Worm (Caenorhabditis elegans) whole organism, young adult: ENCODE measurements around the gene acs-4.

ENCODE experiments used
- B0035.1 ChIP-seq: sonication (generic microtip); optimal IDR thresholded peaks from 2 replicates; lab custom pipeline; 2016; ENCODE audit warnings: missing genetic modification characterization, mild to moderate bottlenecking, missing compliant biosample characterization, missing genotype, missing genetic modification reagents
- B0261.1 ChIP-seq: sonication (generic microtip); optimal IDR thresholded peaks from 2 replicates; lab custom pipeline; 2016; ENCODE audit warnings: mild to moderate bottlenecking, missing genetic modification characterization, moderate library complexity, missing compliant biosample characterization
- C06A6.2 ChIP-seq: fragments of 200-800 bp; sonication (Bioruptor generic); conservative IDR thresholded peaks from 2 replicates; pipeline ENCODE4 v1.3.6; 2022; ENCODE audit warnings: missing genetic modification characterization, missing compliant biosample characterization
- C17E4.6 ChIP-seq: fragments of 200-800 bp; sonication (Bioruptor generic); IDR thresholded peaks from 2 replicates; pipeline ENCODE4 v1.3.6; 2022; ENCODE audit warnings: missing genetic modification reagents, missing genetic modification characterization, missing compliant biosample characterization
- D2030.7 ChIP-seq: fragments of 200-800 bp; sonication (Bioruptor generic); IDR thresholded peaks from 2 replicates; pipeline ENCODE4 v1.3.6; 2022; ENCODE audit warnings: missing genetic modification reagents, missing genetic modification characterization, missing compliant biosample characterization
- F22D6.2 ChIP-seq: sonication (generic microtip); optimal IDR thresholded peaks from 2 replicates; lab custom pipeline; 2016; ENCODE audit warnings: mild to moderate bottlenecking, missing genetic modification characterization, missing compliant biosample characterization
- F23B12.7 ChIP-seq: sonication (generic microtip); optimal IDR thresholded peaks from 2 replicates; lab custom pipeline; 2017; ENCODE audit warnings: missing genetic modification characterization, mild to moderate bottlenecking, missing compliant biosample characterization, antibody characterized with exemption, moderate library complexity; ENCODE audit not compliant: insufficient read depth
- F57A8.1 ChIP-seq: fragments of 200-800 bp; sonication (Bioruptor generic); optimal IDR thresholded peaks from 2 replicates; lab custom pipeline; 2018; ENCODE audit warnings: mild to moderate bottlenecking, missing genetic modification characterization, moderate library complexity, missing compliant biosample characterization
- F57C9.4 ChIP-seq: sonication (generic microtip); optimal IDR thresholded peaks from 2 replicates; lab custom pipeline; 2017; ENCODE audit warnings: mild to moderate bottlenecking, missing genetic modification characterization, missing compliant biosample characterization
- K11D2.4 ChIP-seq: fragments of 200-800 bp; sonication (Bioruptor generic); IDR thresholded peaks from 2 replicates; pipeline ENCODE4 v1.3.6; 2022; ENCODE audit warnings: missing genetic modification reagents, missing genetic modification characterization, missing compliant biosample characterization
- K12H6.12 ChIP-seq: fragments of 200-800 bp; sonication (Bioruptor generic); optimal IDR thresholded peaks from 2 replicates; lab custom pipeline; 2018; ENCODE audit warnings: mild to moderate bottlenecking, missing genetic modification characterization, missing compliant biosample characterization
- T26A5.8 ChIP-seq: sonication (generic microtip); optimal IDR thresholded peaks from 2 replicates; lab custom pipeline; 2016; ENCODE audit warnings: missing genetic modification characterization, missing compliant biosample characterization
- Y53F4B.3 ChIP-seq: fragments of 200-800 bp; sonication (Bioruptor generic); IDR thresholded peaks from 2 replicates; pipeline ENCODE4 v1.3.6; 2022; ENCODE audit warnings: missing genetic modification reagents, missing genetic modification characterization, missing compliant biosample characterization
- Y53G8AR.9 ChIP-seq: fragments of 200-800 bp; sonication (Bioruptor generic); conservative IDR thresholded peaks from 2 replicates; pipeline ENCODE4 v1.3.6; 2022; ENCODE audit warnings: missing genetic modification reagents, missing genetic modification characterization, missing compliant biosample characterization
- Y67H2A.10 ChIP-seq: fragments of 200-800 bp; sonication (Bioruptor generic); conservative IDR thresholded peaks from 2 replicates; pipeline ENCODE4 v1.3.6; 2022; ENCODE audit warnings: missing genetic modification reagents, missing genetic modification characterization, missing compliant biosample characterization
- aptf-3 ChIP-seq: fragments of 200-800 bp; sonication (Bioruptor generic); IDR thresholded peaks from 2 replicates; pipeline ENCODE4 v1.3.6; 2022; ENCODE audit warnings: missing genetic modification characterization, missing compliant biosample characterization
- atf-7 ChIP-seq: sonication (generic microtip); optimal IDR thresholded peaks from 2 replicates; lab custom pipeline; 2017; ENCODE audit warnings: mild to moderate bottlenecking, missing genetic modification characterization, missing compliant biosample characterization
- bed-2 ChIP-seq: fragments of 200-800 bp; sonication (Bioruptor generic); IDR thresholded peaks from 2 replicates; pipeline ENCODE4 v1.3.6; 2022; ENCODE audit warnings: missing genetic modification reagents, missing genetic modification characterization, missing compliant biosample characterization
- ceh-100 ChIP-seq: fragments of 200-800 bp; sonication (Bioruptor generic); IDR thresholded peaks from 2 replicates; pipeline ENCODE4 v1.3.6; 2022; ENCODE audit warnings: missing genetic modification reagents, missing genetic modification characterization, missing compliant biosample characterization
- die-1 ChIP-seq: sonication (generic microtip); optimal IDR thresholded peaks from 2 replicates; lab custom pipeline; 2016; ENCODE audit warnings: missing genotype, mild to moderate bottlenecking, missing genetic modification characterization, missing compliant biosample characterization
- dox-1 ChIP-seq: fragments of 200-800 bp; sonication (Bioruptor generic); IDR thresholded peaks from 2 replicates; pipeline ENCODE4 v1.3.6; 2022; ENCODE audit warnings: missing genetic modification reagents, missing genetic modification characterization, missing compliant biosample characterization
- egl-44 ChIP-seq: fragments of 200-800 bp; sonication (Bioruptor generic); IDR thresholded peaks from 2 replicates; pipeline ENCODE4 v1.3.6; 2022; ENCODE audit warnings: missing genetic modification reagents, missing genetic modification characterization, missing compliant biosample characterization
- egrh-3 ChIP-seq: fragments of 200-800 bp; sonication (Bioruptor generic); IDR thresholded peaks from 2 replicates; pipeline ENCODE4 v1.3.6; 2022; ENCODE audit warnings: missing genetic modification reagents, missing genetic modification characterization, missing compliant biosample characterization
- ets-4 ChIP-seq: fragments of 200-800 bp; sonication (Bioruptor generic); optimal IDR thresholded peaks from 2 replicates; lab custom pipeline; 2018; ENCODE audit warnings: mild to moderate bottlenecking, missing genetic modification characterization, missing compliant biosample characterization
- gei-17 ChIP-seq: fragments of 200-800 bp; sonication (Bioruptor generic); optimal IDR thresholded peaks from 2 replicates; lab custom pipeline; 2018; ENCODE audit warnings: mild to moderate bottlenecking, missing genetic modification characterization, missing compliant biosample characterization
- hlh-12 ChIP-seq: sonication (generic microtip); optimal IDR thresholded peaks from 2 replicates; lab custom pipeline; 2016; ENCODE audit warnings: missing genetic modification characterization, missing compliant biosample characterization
- hsf-1 ChIP-seq: fragments of 200-800 bp; sonication (Bioruptor generic); IDR thresholded peaks from 2 replicates; pipeline ENCODE4 v1.3.6; 2022; ENCODE audit warnings: missing genetic modification reagents, missing genetic modification characterization, missing compliant biosample characterization
- lin-26 ChIP-seq: fragments of 200-800 bp; sonication (Bioruptor generic); IDR thresholded peaks from 2 replicates; pipeline ENCODE4 v1.3.6; 2022; ENCODE audit warnings: missing genetic modification reagents, missing genetic modification characterization, missing compliant biosample characterization
- lin-54 ChIP-seq: fragments of 200-800 bp; sonication (Bioruptor generic); optimal IDR thresholded peaks from 2 replicates; lab custom pipeline; 2018; ENCODE audit warnings: mild to moderate bottlenecking, missing genetic modification characterization, missing compliant biosample characterization
- madf-10 ChIP-seq: sonication (generic microtip); optimal IDR thresholded peaks from 2 replicates; lab custom pipeline; 2016; ENCODE audit warnings: mild to moderate bottlenecking, missing genetic modification characterization, missing compliant biosample characterization
- madf-3 ChIP-seq: fragments of 200-800 bp; sonication (Bioruptor generic); IDR thresholded peaks from 2 replicates; pipeline ENCODE4 v1.3.6; 2022; ENCODE audit warnings: missing genetic modification reagents, missing genetic modification characterization, missing compliant biosample characterization
- mcd-1 ChIP-seq: fragments of 200-800 bp; sonication (Bioruptor generic); IDR thresholded peaks from 2 replicates; pipeline ENCODE4 v1.3.6; 2022; ENCODE audit warnings: missing genetic modification reagents, missing genetic modification characterization, missing compliant biosample characterization
- nfya-2 ChIP-seq: fragments of 200-800 bp; sonication (Bioruptor generic); IDR thresholded peaks from 2 replicates; pipeline ENCODE4 v1.3.6; 2022; ENCODE audit warnings: missing genetic modification reagents, missing genetic modification characterization, missing compliant biosample characterization
- nhr-27 ChIP-seq: fragments of 200-800 bp; sonication (Bioruptor generic); optimal IDR thresholded peaks from 2 replicates; lab custom pipeline; 2018; ENCODE audit warnings: mild to moderate bottlenecking, missing genetic modification characterization, moderate library complexity, missing compliant biosample characterization
- nhr-80 ChIP-seq: sonication (generic microtip); optimal IDR thresholded peaks from 2 replicates; lab custom pipeline; 2016; ENCODE audit warnings: missing genetic modification characterization, missing compliant biosample characterization
- nhr-90 ChIP-seq: sonication (generic microtip); optimal IDR thresholded peaks from 2 replicates; lab custom pipeline; 2016; ENCODE audit warnings: missing genotype, mild to moderate bottlenecking, missing genetic modification characterization, missing compliant biosample characterization
- pbrm-1 ChIP-seq: fragments of 200-800 bp; sonication (Bioruptor generic); IDR thresholded peaks from 2 replicates; pipeline ENCODE4 v1.3.6; 2022; ENCODE audit warnings: missing genetic modification reagents, missing genetic modification characterization, missing compliant biosample characterization
- pha-4 ChIP-seq: fragments of 150-350 bp; sonication (generic microtip); optimal IDR thresholded peaks from 2 replicates; lab custom pipeline; 2014; ENCODE audit warnings: missing biosample characterization, missing genetic modification reagents, missing genetic modification characterization
- rcor-1 ChIP-seq: fragments of 200-800 bp; sonication (Bioruptor generic); IDR thresholded peaks from 2 replicates; pipeline ENCODE4 v1.3.6; 2022; ENCODE audit warnings: missing genetic modification reagents, missing genetic modification characterization, missing compliant biosample characterization
- rec-8 ChIP-seq, 2 experiments: sonication (generic microtip); optimal IDR thresholded peaks; 2 replicates each; lab custom pipeline; 2016; ENCODE audit warnings: mild to moderate bottlenecking in 2 of 2, missing genetic modification characterization in 2 of 2, missing genetic modification reagents in 2 of 2, missing genotype in 2 of 2, missing biosample characterization in 1 of 2, missing compliant biosample characterization in 1 of 2, moderate library complexity in 1 of 2
- rpc-1 ChIP-seq, 2 experiments: fragments of 150-350 bp in 1 of 2; sonication (generic microtip) in 1 of 2; optimal IDR thresholded peaks; 2 replicates each; lab custom pipeline; 2014 to 2018; ENCODE audit warnings: missing biosample characterization in 1 of 2, missing genetic modification characterization in 1 of 2, missing genetic modification reagents in 1 of 2, missing genotype in 1 of 2
- tbp1 ChIP-seq: fragments of 200-800 bp; sonication (Bioruptor generic); optimal IDR thresholded peaks from 2 replicates; lab custom pipeline; 2018; ENCODE audit warnings: mild to moderate bottlenecking, missing genetic modification characterization, missing compliant biosample characterization
- tbx-9 ChIP-seq: sonication (generic microtip); optimal IDR thresholded peaks from 2 replicates; lab custom pipeline; 2016; ENCODE audit warnings: borderline replicate concordance, missing genetic modification characterization, inconsistent platforms, missing compliant biosample characterization
- ztf-26 ChIP-seq: sonication (generic microtip); optimal IDR thresholded peaks from 2 replicates; lab custom pipeline; 2017; ENCODE audit warnings: missing genetic modification characterization, missing compliant biosample characterization
- ztf-28 ChIP-seq: fragments of 200-800 bp; sonication (Bioruptor generic); IDR thresholded peaks from 2 replicates; pipeline ENCODE4 v1.3.6; 2022; ENCODE audit warnings: missing genetic modification reagents, missing genetic modification characterization, missing compliant biosample characterization
- ztf-6 ChIP-seq: fragments of 200-800 bp; sonication (Bioruptor generic); IDR thresholded peaks from 2 replicates; pipeline ENCODE4 v1.3.6; 2022; ENCODE audit warnings: missing genetic modification reagents, missing genetic modification characterization, missing compliant biosample characterization

The acs-4 gene

DNA sequence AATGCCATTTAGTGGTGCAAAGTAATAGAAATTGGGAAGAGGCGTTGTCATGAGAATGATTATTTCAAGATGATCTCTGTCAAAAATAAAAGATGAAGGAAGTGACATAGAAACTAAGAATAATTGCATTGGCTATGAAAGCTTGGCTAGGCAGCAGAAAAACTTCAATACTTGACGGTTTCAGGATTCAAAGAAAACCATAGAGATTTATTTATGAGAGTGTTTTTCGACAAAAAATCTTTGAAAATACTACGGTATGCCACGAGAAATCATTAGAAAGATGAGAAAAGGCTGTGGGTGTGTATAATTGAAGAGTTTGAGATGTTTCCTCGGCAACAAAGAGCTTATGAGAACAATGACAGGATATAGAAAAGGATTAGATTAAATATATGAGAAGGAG lies 17.8 kb downstream of the acs-4 start, which contains the start of gene F37C12.14:
TSS of gene F37C12.14 (minus strand) at position 101 of the 400 bp plus-strand sequence.
- TF ChIP-seq C17E4.6 (GFP tag; lab: Robert Waterston, UW) (no peak), nhr-80 (no peak), F23B12.7 (no peak), egrh-3 (GFP tag; lab: Robert Waterston, UW) (no peak), Y67H2A.10 (GFP tag; lab: Robert Waterston, UW) (no peak), F57A8.1 (GFP tag; lab: Kevin White, UChicago) (no peak), B0035.1 (tag; lab: Kevin White, UChicago) (no peak), lin-54 (no peak), aptf-3 (GFP tag; lab: Robert Waterston, UW) (no peak), bed-2 (no peak), lin-26 (GFP tag; lab: Robert Waterston, UW) (no peak)
- TF ChIP-seq, all 124 proteins: peak for 0

ce11 chrIII:7188300-7189052 lies 20.8 kb downstream of the acs-4 start, which contains the start of the genes F37C12.21 and F37C12.10:
TSS of gene F37C12.21 (plus strand) at chrIII:7188357.
TSS of gene F37C12.10 (minus strand) at chrIII:7188384.
- no peak for TF ChIP-seq F57C9.4 (tag; lab: Kevin White, UChicago)
- TF ChIP-seq Y53G8AR.9 (GFP tag; lab: Robert Waterston, UW): no peak
- TF ChIP-seq hlh-12 (tag; lab: Kevin White, UChicago): no peak
- TF ChIP-seq F22D6.2 (tag; lab: Kevin White, UChicago): no peak
- no peak for TF ChIP-seq nhr-27 (tag; lab: Kevin White, UChicago)
- TF ChIP-seq egl-44 (GFP tag; lab: Robert Waterston, UW): no peak
- TF ChIP-seq gei-17 (GFP tag; lab: Kevin White, UChicago): no peak
- TF ChIP-seq nfya-2 (GFP tag; lab: Robert Waterston, UW): no peak
- no peak for TF ChIP-seq K12H6.12 (tag; lab: Kevin White, UChicago)
- no peak for TF ChIP-seq D2030.7 (GFP tag; lab: Robert Waterston, UW)
- 0 out of 2 replicates have a peak, but pooled peaks have one; percentile 19 for TF ChIP-seq madf-3
- no peak for TF ChIP-seq ztf-26
- TF ChIP-seq lin-26 (GFP tag; lab: Robert Waterston, UW): 0 out of 2 replicates have a peak, but pooled peaks have one; percentile 29
- no peak for TF ChIP-seq madf-10 (tag; lab: Kevin White, UChicago)
- no peak for TF ChIP-seq rec-8 (tag; optimal IDR thresholded peaks at IDR 0.05; lab: Kevin White, UChicago)
- TF ChIP-seq egrh-3 (GFP tag; lab: Robert Waterston, UW): no peak
- no peak for TF ChIP-seq atf-7 (tag; lab: Kevin White, UChicago)
- TF ChIP-seq tbp1 (GFP tag; lab: Kevin White, UChicago): no peak
- TF ChIP-seq rpc-1 (optimal IDR thresholded peaks at IDR 0.05; lab: Kevin White, UChicago): no peak
- TF ChIP-seq rpc-1 (tag; optimal IDR thresholded peaks at IDR 0.05; lab: Kevin White, UChicago): no peak
- TF ChIP-seq K11D2.4 (GFP tag; lab: Robert Waterston, UW): no peak
- TF ChIP-seq Y67H2A.10 (GFP tag; lab: Robert Waterston, UW): no peak
- no peak for TF ChIP-seq Y53F4B.3
- TF ChIP-seq T26A5.8: no peak
- TF ChIP-seq dox-1 (GFP tag; lab: Robert Waterston, UW): peak; percentile 51
- no peak for TF ChIP-seq pha-4 (tag; lab: Kevin White, UChicago)
- no peak for TF ChIP-seq ztf-28
- 0 out of 2 replicates have a peak, but pooled peaks have one; percentile 6 for TF ChIP-seq mcd-1 (GFP tag; lab: Robert Waterston, UW)
- TF ChIP-seq nhr-90 (tag; lab: Kevin White, UChicago): no peak
- TF ChIP-seq ets-4 (GFP tag; lab: Kevin White, UChicago): no peak
- TF ChIP-seq tbx-9 (tag; lab: Kevin White, UChicago): no peak
- TF ChIP-seq rcor-1 (GFP tag; lab: Robert Waterston, UW): no peak
- no peak for TF ChIP-seq pbrm-1
- no peak for TF ChIP-seq C06A6.2 (GFP tag; lab: Robert Waterston, UW)
- TF ChIP-seq ztf-6 (GFP tag; lab: Robert Waterston, UW): no peak
- TF ChIP-seq die-1 (tag; lab: Kevin White, UChicago): no peak
- TF ChIP-seq B0261.1: no peak
- TF ChIP-seq C17E4.6 (GFP tag; lab: Robert Waterston, UW): no peak
- TF ChIP-seq hsf-1 (GFP tag; lab: Robert Waterston, UW): peak; percentile 48; the same call in 1 of the 2 replicates
- no peak for TF ChIP-seq ceh-100 (GFP tag; lab: Robert Waterston, UW)
